Fruit fly (Drosophila melanogaster): ENCODE results near the gene CG18170.

The CG18170 gene

dm6 chr3L:1609611-1610010, 6.9 kb downstream of the CG18170 start (continued):
- no peak for TF ChIP-seq jigr1 (GFP tag; IDR thresholded peaks at IDR 0.05)
- TF ChIP-seq onecut (GFP tag; IDR thresholded peaks at IDR 0.05) = no peak
- no peak for TF ChIP-seq CG18262 (tag; optimal IDR thresholded peaks at IDR 0.05)
- no peak for TF ChIP-seq CG3838 (GFP tag; optimal IDR thresholded peaks at IDR 0.05)
- TF ChIP-seq bigmax (GFP tag; optimal IDR thresholded peaks at IDR 0.05) = no peak
- TF ChIP-seq CG8478 (optimal IDR thresholded peaks at IDR 0.05) = no peak
- TF ChIP-seq HLH3B (GFP tag; IDR thresholded peaks at IDR 0.05) = no peak
- no peak for TF ChIP-seq CG11247 (GFP tag; IDR thresholded peaks at IDR 0.05)
- TF ChIP-seq CTCF (GFP tag; optimal IDR thresholded peaks at IDR 0.05) = no peak
- peak; percentile 9 for TF ChIP-seq Chrac-16 (GFP tag; optimal IDR thresholded peaks at IDR 0.05)
- no peak for TF ChIP-seq gce (GFP tag; IDR thresholded peaks at IDR 0.05)
- no peak for TF ChIP-seq crol (GFP tag; IDR thresholded peaks at IDR 0.05)
- TF ChIP-seq gsb (GFP tag; IDR thresholded peaks at IDR 0.05) = no peak
- no peak for TF ChIP-seq peb (GFP tag; IDR thresholded peaks at IDR 0.05)
- peak; percentile 34 for TF ChIP-seq CG10209 (GFP tag; optimal IDR thresholded peaks at IDR 0.05)
- TF ChIP-seq Sry-δ (GFP tag; optimal IDR thresholded peaks at IDR 0.05) = no peak
- peak; percentile 47; the same call in 1 of the 3 replicates for TF ChIP-seq CG11695 (GFP tag; IDR thresholded peaks at IDR 0.05)
- no peak for TF ChIP-seq CG17568 (GFP tag; optimal IDR thresholded peaks at IDR 0.05)
- no peak for TF ChIP-seq Hmx (GFP tag; optimal IDR thresholded peaks at IDR 0.05)
- TF ChIP-seq chm (GFP tag; IDR thresholded peaks at IDR 0.05) = no peak
- peak; percentile 64 for TF ChIP-seq grau (tag; optimal IDR thresholded peaks at IDR 0.05)
- TF ChIP-seq Dp (GFP tag; optimal IDR thresholded peaks at IDR 0.05) = no peak
- no peak for TF ChIP-seq CG3065 (GFP tag; optimal IDR thresholded peaks at IDR 0.05)
- TF ChIP-seq Poxn (GFP tag; IDR thresholded peaks at IDR 0.05) = no peak
- peak; percentile 76 for TF ChIP-seq CG7839 (tag; optimal IDR thresholded peaks at IDR 0.05)
- no peak for TF ChIP-seq pros (GFP tag; optimal IDR thresholded peaks at IDR 0.05)
- TF ChIP-seq CG16863 (GFP tag; optimal IDR thresholded peaks at IDR 0.05) = peak; percentile 19
- TF ChIP-seq Hmr (GFP tag; optimal IDR thresholded peaks at IDR 0.05) = peak; percentile 57
- TF ChIP-seq CG16779 (GFP tag; IDR thresholded peaks at IDR 0.05) = no peak
- TF ChIP-seq CG15073 (GFP tag; optimal IDR thresholded peaks at IDR 0.05) = no peak
- TF ChIP-seq CG5180 (GFP tag; optimal IDR thresholded peaks at IDR 0.05) = no peak
- peak; percentile 48; the same call in 1 of the 2 replicates for TF ChIP-seq CG7372 (GFP tag; IDR thresholded peaks at IDR 0.05)
- no peak for TF ChIP-seq ems (GFP tag; optimal IDR thresholded peaks at IDR 0.05)
- TF ChIP-seq CG7357 (GFP tag; IDR thresholded peaks at IDR 0.05) = 0 out of 3 replicates have a peak, but pooled peaks have one; percentile 30
- no peak for TF ChIP-seq chinmo (GFP tag; IDR thresholded peaks at IDR 0.05; ENCODE audit: partially characterized antibody)
- peak; percentile 16 for TF ChIP-seq zfh2 (GFP tag; optimal IDR thresholded peaks at IDR 0.05)
- TF ChIP-seq CG12236 (GFP tag; optimal IDR thresholded peaks at IDR 0.05) = no peak
- TF ChIP-seq CG4424 (GFP tag; optimal IDR thresholded peaks at IDR 0.05) = peak; percentile 12
- no peak for TF ChIP-seq tna (GFP tag; IDR thresholded peaks at IDR 0.05; ENCODE audit: partially characterized antibody)
- TF ChIP-seq fd96Cb (tag; optimal IDR thresholded peaks at IDR 0.05) = peak; percentile 15
- no peak for TF ChIP-seq crc (GFP tag; optimal IDR thresholded peaks at IDR 0.05)
- peak in 1 of 2 experiments; percentile 39 for TF ChIP-seq Hr51 (GFP tag; optimal IDR thresholded peaks at IDR 0.05)
- no peak for TF ChIP-seq CG11696 (GFP tag; IDR thresholded peaks at IDR 0.05)
- no peak for TF ChIP-seq wek (GFP tag; optimal IDR thresholded peaks at IDR 0.05)
- TF ChIP-seq eve (GFP tag; optimal IDR thresholded peaks at IDR 0.05) = no peak
- TF ChIP-seq schlank (tag; optimal IDR thresholded peaks at IDR 0.05) = no peak
- no peak for TF ChIP-seq Optix (GFP tag; IDR thresholded peaks at IDR 0.05)
- no peak for TF ChIP-seq CG17186 (GFP tag; optimal IDR thresholded peaks at IDR 0.05)
- TF ChIP-seq al (GFP tag; IDR thresholded peaks at IDR 0.05) = peak; percentile 67
- no peak for TF ChIP-seq CG13894 (tag; optimal IDR thresholded peaks at IDR 0.05)
- no peak for TF ChIP-seq cg (GFP tag; optimal IDR thresholded peaks at IDR 0.05)
- no peak for TF ChIP-seq hth (optimal IDR thresholded peaks at IDR 0.05)
- no peak for TF ChIP-seq stc (GFP tag; IDR thresholded peaks at IDR 0.05)

Data from whole organism, embryonic.